Fruit fly (Drosophila melanogaster): Measurements from ENCODE around the gene CG5937.

The CG5937 gene

DNA sequence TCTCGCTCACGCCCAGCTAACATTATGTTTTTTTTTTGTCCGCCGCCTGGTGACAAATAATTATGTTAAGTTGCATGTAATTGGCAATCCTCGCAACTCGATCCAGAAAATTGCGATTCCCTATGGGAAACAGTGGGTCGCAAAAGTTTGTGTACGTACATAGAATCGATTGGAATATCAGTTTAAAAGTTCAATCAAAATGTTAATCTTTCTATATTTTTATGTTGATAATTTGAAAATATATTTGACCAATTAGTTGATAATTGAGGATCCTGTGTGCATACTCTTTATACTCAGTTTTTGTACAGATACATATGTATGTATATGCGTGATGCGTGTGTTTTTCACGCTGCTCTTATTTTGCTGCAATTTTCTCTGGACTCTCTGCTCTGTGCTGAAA, 12.0 kb upstream of the CG5937 start:
- TF ChIP-seq CG7101 (tag; optimal IDR thresholded peaks at IDR 0.05), result no peak
- TF ChIP-seq cnc (optimal IDR thresholded peaks at IDR 0.05), result no peak
- TF ChIP-seq Mnt (GFP tag; optimal IDR thresholded peaks at IDR 0.05), result no peak
- no peak for TF ChIP-seq CG33017 (tag; optimal IDR thresholded peaks at IDR 0.05)
- TF ChIP-seq kay (GFP tag; ENCODE audit: borderline replicate concordance), result no peak
- no peak for TF ChIP-seq CG7045 (GFP tag; optimal IDR thresholded peaks at IDR 0.05)
- TF ChIP-seq CG11617 (GFP tag; optimal IDR thresholded peaks at IDR 0.05), result no peak
- no peak for TF ChIP-seq pad (GFP tag; optimal IDR thresholded peaks at IDR 0.05)
- TF ChIP-seq Hr96 (GFP tag; optimal IDR thresholded peaks at IDR 0.05), result no peak
- no peak for TF ChIP-seq ovo (GFP tag; optimal IDR thresholded peaks at IDR 0.05)
- no peak for TF ChIP-seq CG1620 (GFP tag; optimal IDR thresholded peaks at IDR 0.05)
- TF ChIP-seq tj (GFP tag; optimal IDR thresholded peaks at IDR 0.05), result no peak

DNA sequence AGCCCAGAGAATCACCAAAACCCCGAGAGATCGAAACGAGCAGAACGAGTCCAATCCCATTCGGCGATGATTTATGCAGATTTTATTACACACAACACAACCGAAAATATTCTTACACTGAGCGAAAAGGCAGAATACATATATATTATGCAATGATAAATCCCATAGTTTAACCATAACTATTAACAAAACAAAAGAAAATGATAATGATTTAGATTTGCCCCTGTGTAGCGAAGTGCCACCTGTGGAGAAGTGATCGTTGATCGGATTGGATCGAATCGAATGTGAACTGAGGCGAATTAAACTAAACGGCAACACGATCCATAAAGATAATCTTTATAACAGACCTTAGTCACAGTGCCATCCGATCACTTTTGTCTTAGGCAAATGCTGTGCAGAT, 10.8 kb upstream of the CG5937 start:
- no peak for TF ChIP-seq toe (GFP tag; optimal IDR thresholded peaks at IDR 0.05)
- TF ChIP-seq tj (GFP tag; optimal IDR thresholded peaks at IDR 0.05), result no peak
- no peak for TF ChIP-seq Mnt (GFP tag; optimal IDR thresholded peaks at IDR 0.05)
- TF ChIP-seq Clk (GFP tag; optimal IDR thresholded peaks at IDR 0.05), result no peak
- no peak for TF ChIP-seq ovo (GFP tag; optimal IDR thresholded peaks at IDR 0.05)
- no peak for TF ChIP-seq cic (GFP tag; optimal IDR thresholded peaks at IDR 0.05)
- TF ChIP-seq CG33017 (tag; optimal IDR thresholded peaks at IDR 0.05), result no peak
- TF ChIP-seq CG11617 (GFP tag; optimal IDR thresholded peaks at IDR 0.05), result no peak
- TF ChIP-seq Hr96 (GFP tag; optimal IDR thresholded peaks at IDR 0.05), result no peak
- no peak for TF ChIP-seq CG12768 (GFP tag; optimal IDR thresholded peaks at IDR 0.05)
- no peak for TF ChIP-seq kay (GFP tag; ENCODE audit: borderline replicate concordance)
- TF ChIP-seq CG5204 (GFP tag; optimal IDR thresholded peaks at IDR 0.05), result no peak

DNA sequence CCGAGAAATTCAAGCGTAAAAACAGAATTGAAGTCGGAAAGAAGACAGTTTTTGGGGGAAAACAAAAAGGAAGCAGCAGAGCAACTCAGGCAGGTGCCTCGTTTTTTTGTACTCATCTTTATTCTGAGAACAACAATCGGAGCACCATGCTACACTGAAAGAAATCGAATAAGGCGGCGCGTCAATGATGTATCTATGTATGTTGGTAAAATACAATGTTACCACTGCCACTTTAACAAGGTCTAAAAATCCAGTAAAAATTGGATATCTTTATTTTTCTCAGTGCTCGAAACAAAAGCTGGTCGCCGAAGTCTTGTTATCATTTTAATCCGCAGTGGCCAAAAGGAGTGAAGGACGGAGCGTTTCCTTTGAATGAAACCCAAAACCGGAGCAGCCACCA, 9.8 kb upstream of the CG5937 start:
- no peak for TF ChIP-seq CG7101 (tag; optimal IDR thresholded peaks at IDR 0.05)
- TF ChIP-seq CG1620 (GFP tag; optimal IDR thresholded peaks at IDR 0.05), result no peak
- no peak for TF ChIP-seq Hr96 (GFP tag; optimal IDR thresholded peaks at IDR 0.05)
- no peak for TF ChIP-seq Crg-1 (GFP tag; optimal IDR thresholded peaks at IDR 0.05)
- no peak for TF ChIP-seq kay (GFP tag; ENCODE audit: borderline replicate concordance)
- TF ChIP-seq CG5204 (GFP tag; optimal IDR thresholded peaks at IDR 0.05), result no peak
- TF ChIP-seq Mnt (GFP tag; optimal IDR thresholded peaks at IDR 0.05), result no peak
- no peak for TF ChIP-seq Clk (GFP tag; optimal IDR thresholded peaks at IDR 0.05)
- TF ChIP-seq cnc (optimal IDR thresholded peaks at IDR 0.05), result no peak

DNA sequence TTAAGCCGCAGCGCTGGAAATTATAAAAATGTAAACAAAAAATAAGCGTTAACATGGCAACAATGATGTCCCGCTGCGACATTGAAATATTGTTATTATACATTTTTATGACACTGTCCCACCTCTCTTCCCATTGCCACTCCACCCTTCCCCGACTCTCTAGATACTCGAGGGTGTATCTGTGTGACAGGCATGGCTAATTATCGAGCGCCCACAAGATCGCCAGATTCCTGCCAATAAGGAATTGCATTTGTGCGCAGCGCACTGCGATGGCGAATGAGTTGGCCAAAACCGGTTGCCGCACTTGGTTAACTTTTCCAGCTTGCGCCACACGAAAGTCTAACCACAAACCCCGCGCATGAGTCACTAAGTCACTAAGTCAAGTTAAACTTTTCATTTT, 9.2 kb upstream of the CG5937 start:
- TF ChIP-seq cnc (optimal IDR thresholded peaks at IDR 0.05) (no peak), CG14711 (tag; optimal IDR thresholded peaks at IDR 0.05) (no peak), pad (GFP tag; optimal IDR thresholded peaks at IDR 0.05) (no peak), Crg-1 (GFP tag; optimal IDR thresholded peaks at IDR 0.05) (no peak)

DNA sequence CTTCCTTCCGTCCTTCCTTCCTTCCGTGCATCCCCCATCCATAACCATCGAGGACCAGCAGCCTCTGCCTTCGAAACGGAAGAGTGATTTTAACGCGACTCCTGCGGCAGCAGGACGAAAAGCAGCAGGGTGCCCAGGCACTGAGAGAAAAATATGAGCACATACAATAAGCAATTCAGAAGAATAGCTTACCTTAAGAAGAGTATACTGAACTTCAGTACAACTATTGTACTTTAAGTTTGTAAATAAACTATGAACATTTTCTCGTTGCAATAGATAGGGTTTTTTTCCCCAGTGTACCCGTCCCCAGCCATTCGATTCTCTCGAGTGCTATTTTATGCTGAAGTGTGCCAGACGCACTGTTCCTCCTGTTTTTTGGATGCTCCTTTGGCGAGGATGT, 8.1 kb upstream of the CG5937 start:
- TF ChIP-seq CG7045 (GFP tag; optimal IDR thresholded peaks at IDR 0.05) (no peak), cnc (optimal IDR thresholded peaks at IDR 0.05) (no peak), CG5204 (GFP tag; optimal IDR thresholded peaks at IDR 0.05) (no peak), pad (GFP tag; optimal IDR thresholded peaks at IDR 0.05) (no peak), CG14711 (tag; optimal IDR thresholded peaks at IDR 0.05) (no peak)

DNA sequence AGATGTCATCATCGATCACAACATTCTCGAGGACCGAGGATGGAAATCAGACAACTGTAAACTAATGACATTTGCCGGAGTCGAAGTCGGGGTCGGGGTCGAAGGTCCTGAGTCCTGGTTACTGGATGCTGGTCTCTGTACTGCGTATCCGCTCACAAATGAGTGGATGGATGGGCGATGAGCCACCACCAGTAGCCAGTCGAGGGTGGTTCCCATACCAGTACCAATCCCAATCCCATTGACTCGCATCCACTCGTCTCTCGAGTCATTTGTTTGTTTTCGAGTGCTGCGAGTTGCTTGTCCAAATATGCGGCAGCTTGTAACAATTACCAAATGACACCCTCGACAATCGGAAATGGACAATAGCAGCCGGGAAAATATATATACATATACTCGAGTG, 7.0 kb upstream of the CG5937 start:
- no peak for TF ChIP-seq pad (GFP tag; optimal IDR thresholded peaks at IDR 0.05)
- no peak for TF ChIP-seq CG7101 (tag; optimal IDR thresholded peaks at IDR 0.05)
- TF ChIP-seq ovo (GFP tag; optimal IDR thresholded peaks at IDR 0.05), result no peak
- no peak for TF ChIP-seq Mnt (GFP tag; optimal IDR thresholded peaks at IDR 0.05)
- TF ChIP-seq CG14711 (tag; optimal IDR thresholded peaks at IDR 0.05), result no peak
- TF ChIP-seq Hr96 (GFP tag; optimal IDR thresholded peaks at IDR 0.05), result no peak
- no peak for TF ChIP-seq CG11617 (GFP tag; optimal IDR thresholded peaks at IDR 0.05)
- no peak for TF ChIP-seq CG7045 (GFP tag; optimal IDR thresholded peaks at IDR 0.05)
- TF ChIP-seq toe (GFP tag; optimal IDR thresholded peaks at IDR 0.05), result no peak
- TF ChIP-seq CG33017 (tag; optimal IDR thresholded peaks at IDR 0.05), result no peak
- TF ChIP-seq bab1 (GFP tag; optimal IDR thresholded peaks at IDR 0.05), result no peak
- TF ChIP-seq kay (GFP tag; ENCODE audit: borderline replicate concordance), result no peak
- TF ChIP-seq cnc (optimal IDR thresholded peaks at IDR 0.05), result no peak
- no peak for TF ChIP-seq tj (GFP tag; optimal IDR thresholded peaks at IDR 0.05)
- TF ChIP-seq cic (GFP tag; optimal IDR thresholded peaks at IDR 0.05), result no peak
- no peak for TF ChIP-seq Clk (GFP tag; optimal IDR thresholded peaks at IDR 0.05)
- no peak for TF ChIP-seq Crg-1 (GFP tag; optimal IDR thresholded peaks at IDR 0.05)

DNA sequence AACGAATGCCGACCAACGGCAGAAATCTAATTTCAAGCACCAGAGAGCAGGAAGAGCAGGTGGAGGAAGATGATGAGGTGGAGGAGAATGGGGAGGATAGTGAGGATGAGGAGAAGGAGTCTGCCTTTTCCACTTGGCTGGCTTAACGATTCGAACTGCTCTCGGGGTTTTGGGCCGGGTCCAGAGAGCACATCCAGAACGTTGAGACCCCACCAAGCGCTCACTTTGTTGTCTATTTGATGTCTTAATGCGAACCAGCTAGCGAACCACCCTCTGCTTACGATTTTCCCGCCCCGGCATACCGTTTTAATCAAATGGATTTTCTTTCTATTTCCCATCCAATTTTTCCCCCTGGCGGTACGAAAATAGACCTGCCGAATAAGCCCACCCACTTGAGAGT, 5.1 kb upstream of the CG5937 start:
- TF ChIP-seq CG12768 (GFP tag; optimal IDR thresholded peaks at IDR 0.05) (no peak), Mnt (GFP tag; optimal IDR thresholded peaks at IDR 0.05) (no peak), CG14711 (tag; optimal IDR thresholded peaks at IDR 0.05) (no peak), Crg-1 (GFP tag; optimal IDR thresholded peaks at IDR 0.05) (no peak), CG33017 (tag; optimal IDR thresholded peaks at IDR 0.05) (no peak), kay (GFP tag; ENCODE audit: borderline replicate concordance) (no peak), CG1620 (GFP tag; optimal IDR thresholded peaks at IDR 0.05) (no peak), pad (GFP tag; optimal IDR thresholded peaks at IDR 0.05) (no peak), cnc (optimal IDR thresholded peaks at IDR 0.05) (no peak), CG7045 (GFP tag; optimal IDR thresholded peaks at IDR 0.05) (no peak), Hr96 (GFP tag; optimal IDR thresholded peaks at IDR 0.05) (no peak), bab1 (GFP tag; optimal IDR thresholded peaks at IDR 0.05) (no peak), CG5204 (GFP tag; optimal IDR thresholded peaks at IDR 0.05) (no peak), Clk (GFP tag; optimal IDR thresholded peaks at IDR 0.05) (no peak), toe (GFP tag; optimal IDR thresholded peaks at IDR 0.05) (no peak), CG7101 (tag; optimal IDR thresholded peaks at IDR 0.05) (no peak), tj (GFP tag; optimal IDR thresholded peaks at IDR 0.05) (no peak)
